Fruit fly (Drosophila melanogaster): Measurements from ENCODE around the gene mthl1.

dm6 chrX:16632135-16632534, 8.6 kb upstream of the mthl1 start, which contains the start of gene CG9777:
- no peak for TF ChIP-seq CG34367 (tag; optimal IDR thresholded peaks at IDR 0.05)
- TF ChIP-seq Snoo (tag; optimal IDR thresholded peaks at IDR 0.05), result no peak
- no peak for TF ChIP-seq CG8159 (tag; optimal IDR thresholded peaks at IDR 0.05)
- TF ChIP-seq fd96Ca (GFP tag; IDR thresholded peaks at IDR 0.05), result no peak
- TF ChIP-seq CG4496 (GFP tag; IDR thresholded peaks at IDR 0.05), result no peak
- no peak for TF ChIP-seq CG8301 (tag; optimal IDR thresholded peaks at IDR 0.05)
- TF ChIP-seq CG17806 (tag; optimal IDR thresholded peaks at IDR 0.05), result no peak
- no peak for TF ChIP-seq CG13204 (GFP tag; optimal IDR thresholded peaks at IDR 0.05)
- TF ChIP-seq gl (tag; optimal IDR thresholded peaks at IDR 0.05), result no peak
- no peak for TF ChIP-seq Ets98B (GFP tag; IDR thresholded peaks at IDR 0.05)
- TF ChIP-seq CG14655 (GFP tag; optimal IDR thresholded peaks at IDR 0.05), result no peak
- no peak for TF ChIP-seq Pif1B (GFP tag; optimal IDR thresholded peaks at IDR 0.05)
- no peak for TF ChIP-seq CG15710 (tag; optimal IDR thresholded peaks at IDR 0.05)
- no peak for TF ChIP-seq CG10348 (GFP tag; IDR thresholded peaks at IDR 0.05)

All from whole organism, pupa.